Worm (Caenorhabditis elegans): ENCODE measurements around the gene fbxa-176.
A peak's percentile ranks its signal among the peaks of the same experiment; 100 is the strongest.

The fbxa-176 gene

DNA sequence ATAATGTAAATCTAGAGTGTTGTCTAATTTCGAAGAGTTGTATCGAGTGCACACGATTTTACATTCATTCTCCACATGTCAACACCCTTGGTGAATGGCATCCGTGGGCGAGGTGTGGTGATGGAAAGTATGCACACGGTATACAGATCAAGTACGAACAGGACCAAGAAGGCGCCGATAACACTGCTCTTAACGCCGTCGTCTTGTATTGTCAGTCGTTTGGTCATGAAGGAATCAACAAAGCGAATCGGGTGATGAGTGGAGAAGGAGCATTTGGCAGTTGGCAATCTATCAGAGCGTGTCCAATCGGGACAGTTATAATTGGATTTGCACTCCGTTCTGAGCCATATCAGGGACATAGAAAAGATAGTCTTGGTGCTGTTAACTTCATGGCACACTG is 16.3 kb upstream of the fbxa-176 start:
- TF ChIP-seq T22C8.4 (GFP tag; IDR thresholded peaks at IDR 0.05): no peak
- no peak for TF ChIP-seq ztf-29 (GFP tag; IDR thresholded peaks at IDR 0.05)
- TF ChIP-seq ztf-23 (GFP tag; IDR thresholded peaks at IDR 0.05): no peak
- no peak for TF ChIP-seq tab-1 (GFP tag; IDR thresholded peaks at IDR 0.05)
- TF ChIP-seq flt-1 (GFP tag; IDR thresholded peaks at IDR 0.05): no peak
- no peak for TF ChIP-seq ref-1 (GFP tag; conservative IDR thresholded peaks at IDR 0.05)
- TF ChIP-seq cog-1 (tag; optimal IDR thresholded peaks at IDR 0.05): no peak
- TF ChIP-seq klf-2 (GFP tag; conservative IDR thresholded peaks at IDR 0.05): no peak
- no peak for TF ChIP-seq med-1 (GFP tag; optimal IDR thresholded peaks at IDR 0.05; ENCODE audit: insufficient read depth)

DNA sequence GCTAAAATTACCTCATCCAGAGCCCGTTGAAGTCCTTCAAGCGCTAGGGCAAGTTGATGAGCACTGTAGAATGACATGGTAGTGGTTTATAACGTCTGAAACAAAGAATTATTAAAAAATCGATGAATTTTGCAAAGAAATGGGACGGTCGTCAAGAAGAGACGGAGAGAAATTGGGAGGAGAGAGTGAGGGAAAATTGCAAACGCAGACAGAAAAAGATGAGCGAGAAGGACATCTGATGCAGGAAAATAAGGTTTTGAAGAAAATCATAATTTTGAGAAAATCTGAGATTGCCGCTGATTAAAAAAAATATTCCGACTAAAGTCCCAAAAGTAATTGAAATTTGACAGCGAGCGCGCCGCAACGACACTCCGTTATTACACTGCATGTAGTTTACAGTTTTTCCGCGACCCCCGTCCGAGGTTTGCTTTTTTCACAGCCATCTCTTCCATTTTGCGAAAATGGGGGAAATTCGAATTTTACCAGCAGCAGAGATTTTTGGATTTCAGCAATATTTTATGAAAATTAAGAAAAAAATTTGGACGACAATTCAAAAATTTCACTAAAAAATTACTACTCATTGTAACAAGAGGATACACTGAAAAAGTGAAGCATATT is 11.1 kb upstream of the fbxa-176 start, which contains the start of gene C18D4.6:
TSS of gene C18D4.6 (minus strand) at position 97 of the 618 bp plus-strand sequence.
- TF ChIP-seq tab-1 (GFP tag; IDR thresholded peaks at IDR 0.05): no peak
- no peak for TF ChIP-seq ztf-23 (GFP tag; IDR thresholded peaks at IDR 0.05)
- no peak for TF ChIP-seq med-1 (GFP tag; optimal IDR thresholded peaks at IDR 0.05; ENCODE audit: insufficient read depth)
- no peak for TF ChIP-seq cog-1 (tag; optimal IDR thresholded peaks at IDR 0.05)
- no peak for TF ChIP-seq T22C8.4 (GFP tag; IDR thresholded peaks at IDR 0.05)
- TF ChIP-seq flt-1 (GFP tag; IDR thresholded peaks at IDR 0.05): no peak

ce11 chrV:17539289-17539688 is 10.2 kb upstream of the fbxa-176 start:
- TF ChIP-seq med-1 (GFP tag; optimal IDR thresholded peaks at IDR 0.05; ENCODE audit: insufficient read depth) (no peak), tab-1 (GFP tag; IDR thresholded peaks at IDR 0.05) (no peak), ztf-23 (GFP tag; IDR thresholded peaks at IDR 0.05) (no peak), ref-1 (GFP tag; conservative IDR thresholded peaks at IDR 0.05) (no peak), flt-1 (GFP tag; IDR thresholded peaks at IDR 0.05) (no peak), ztf-29 (GFP tag; IDR thresholded peaks at IDR 0.05) (no peak), T22C8.4 (GFP tag; IDR thresholded peaks at IDR 0.05) (no peak), cog-1 (tag; optimal IDR thresholded peaks at IDR 0.05) (no peak), klf-2 (GFP tag; conservative IDR thresholded peaks at IDR 0.05) (no peak)

DNA sequence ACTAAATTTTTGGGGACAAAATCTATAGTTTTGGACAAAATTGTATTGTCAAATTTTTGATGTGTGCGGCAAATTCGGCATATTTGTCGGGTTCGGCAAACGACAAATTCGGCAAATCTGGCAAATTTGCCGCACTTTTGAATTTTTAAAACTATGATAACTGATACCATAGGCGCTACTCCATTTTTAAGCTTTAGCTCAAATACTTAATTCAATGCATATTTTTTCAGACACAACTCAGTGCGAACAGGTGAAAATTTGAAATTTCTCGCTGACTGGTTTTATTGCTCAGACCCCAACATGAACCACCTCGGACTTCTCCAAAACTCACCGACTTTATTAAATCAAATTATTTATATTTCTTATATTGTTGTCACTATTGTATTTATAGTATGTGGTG is 9.2 kb upstream of the fbxa-176 start, which contains the start of gene srz-25:
TSS of gene srz-25 (plus strand) at position 301 of the 400 bp plus-strand sequence.
- no peak for TF ChIP-seq ztf-29 (GFP tag; IDR thresholded peaks at IDR 0.05)
- TF ChIP-seq T22C8.4 (GFP tag; IDR thresholded peaks at IDR 0.05): no peak
- no peak for TF ChIP-seq cog-1 (tag; optimal IDR thresholded peaks at IDR 0.05)
- TF ChIP-seq ref-1 (GFP tag; conservative IDR thresholded peaks at IDR 0.05): no peak
- no peak for TF ChIP-seq flt-1 (GFP tag; IDR thresholded peaks at IDR 0.05)
- no peak for TF ChIP-seq klf-2 (GFP tag; conservative IDR thresholded peaks at IDR 0.05)
- TF ChIP-seq tab-1 (GFP tag; IDR thresholded peaks at IDR 0.05): no peak
- TF ChIP-seq ztf-23 (GFP tag; IDR thresholded peaks at IDR 0.05): no peak
- no peak for TF ChIP-seq med-1 (GFP tag; optimal IDR thresholded peaks at IDR 0.05; ENCODE audit: insufficient read depth)

DNA sequence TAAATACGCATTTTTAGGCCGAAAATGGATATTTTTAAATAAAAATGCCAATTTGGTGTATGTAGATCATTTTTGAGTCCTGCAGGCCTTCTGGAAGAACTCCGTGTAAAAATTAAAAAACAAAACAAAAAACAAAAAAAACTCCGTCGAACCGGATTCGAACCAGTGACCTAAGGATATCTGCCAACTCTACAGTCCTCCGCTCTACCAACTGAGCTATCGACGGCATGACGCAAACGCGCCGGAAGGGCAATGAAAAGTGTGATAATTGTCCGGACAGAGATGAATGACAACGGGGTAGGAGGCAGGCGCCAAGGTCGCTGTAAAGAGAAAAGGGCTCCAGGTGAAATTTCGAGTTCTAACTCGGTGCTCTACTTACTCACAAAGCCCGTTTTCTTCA is 7.2 kb upstream of the fbxa-176 start:
- TF ChIP-seq cog-1 (tag; optimal IDR thresholded peaks at IDR 0.05) (no peak), ztf-29 (GFP tag; IDR thresholded peaks at IDR 0.05) (no peak), ztf-23 (GFP tag; IDR thresholded peaks at IDR 0.05) (peak; percentile 53; the same call in 1 of the 2 replicates), T22C8.4 (GFP tag; IDR thresholded peaks at IDR 0.05) (no peak), flt-1 (GFP tag; IDR thresholded peaks at IDR 0.05) (peak; percentile 59; the same call in 1 of the 2 replicates), med-1 (GFP tag; optimal IDR thresholded peaks at IDR 0.05; ENCODE audit: insufficient read depth) (no peak), klf-2 (GFP tag; conservative IDR thresholded peaks at IDR 0.05) (peak; percentile 57), ref-1 (GFP tag; conservative IDR thresholded peaks at IDR 0.05) (no peak), tab-1 (GFP tag; IDR thresholded peaks at IDR 0.05) (0 out of 2 replicates have a peak, but pooled peaks have one; percentile 65)

DNA sequence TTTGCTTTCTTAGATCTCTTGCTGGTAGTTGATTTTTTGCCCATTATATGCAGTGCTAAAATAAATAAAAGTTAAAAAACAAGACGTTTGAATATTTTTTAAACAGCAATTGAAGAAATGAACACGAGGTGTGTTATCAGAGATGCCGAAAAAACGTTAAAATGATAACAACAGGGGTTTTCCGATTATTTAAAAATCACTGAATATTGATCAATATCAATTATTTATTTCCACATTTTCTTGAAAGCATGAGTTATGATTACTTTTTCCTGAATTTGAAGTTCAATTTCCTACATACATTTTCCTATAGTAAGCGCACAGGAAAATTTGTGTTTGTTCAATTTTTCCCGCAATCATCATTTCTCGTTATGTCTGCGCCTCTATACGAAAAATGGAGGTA is 2.5 kb upstream of the fbxa-176 start:
- TF ChIP-seq ztf-29 (GFP tag; IDR thresholded peaks at IDR 0.05): no peak
- TF ChIP-seq klf-2 (GFP tag; conservative IDR thresholded peaks at IDR 0.05): no peak
- TF ChIP-seq ref-1 (GFP tag; conservative IDR thresholded peaks at IDR 0.05): no peak
- no peak for TF ChIP-seq T22C8.4 (GFP tag; IDR thresholded peaks at IDR 0.05)
- TF ChIP-seq flt-1 (GFP tag; IDR thresholded peaks at IDR 0.05): no peak
- no peak for TF ChIP-seq med-1 (GFP tag; optimal IDR thresholded peaks at IDR 0.05; ENCODE audit: insufficient read depth)
- no peak for TF ChIP-seq cog-1 (tag; optimal IDR thresholded peaks at IDR 0.05)
- TF ChIP-seq tab-1 (GFP tag; IDR thresholded peaks at IDR 0.05): no peak
- no peak for TF ChIP-seq ztf-23 (GFP tag; IDR thresholded peaks at IDR 0.05)

DNA sequence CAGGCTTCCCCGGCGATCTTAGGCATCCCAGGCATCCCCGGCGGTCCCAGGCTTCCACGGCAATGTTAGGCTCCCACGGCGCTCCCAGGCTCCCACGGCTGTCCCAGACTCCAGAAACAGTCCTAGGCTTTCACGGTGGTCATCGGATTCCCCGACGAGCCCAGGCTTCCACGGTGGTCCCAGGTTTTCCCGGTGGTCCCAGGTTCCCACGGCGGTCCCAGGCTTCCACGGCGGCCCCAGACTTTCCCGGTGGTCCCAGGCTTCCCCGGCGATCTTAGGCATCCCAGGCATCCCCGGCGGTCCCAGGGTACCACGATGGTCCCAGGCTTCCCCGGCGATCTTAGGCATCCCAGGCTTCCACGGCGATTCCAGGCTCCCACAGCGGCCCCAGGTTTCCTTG is 840 bp upstream of the fbxa-176 start:
- TF ChIP-seq ztf-29 (GFP tag; IDR thresholded peaks at IDR 0.05) (no peak), cog-1 (tag; optimal IDR thresholded peaks at IDR 0.05) (no peak), ref-1 (GFP tag; conservative IDR thresholded peaks at IDR 0.05) (no peak), tab-1 (GFP tag; IDR thresholded peaks at IDR 0.05) (no peak), flt-1 (GFP tag; IDR thresholded peaks at IDR 0.05) (no peak), ztf-23 (GFP tag; IDR thresholded peaks at IDR 0.05) (no peak), T22C8.4 (GFP tag; IDR thresholded peaks at IDR 0.05) (no peak), med-1 (GFP tag; optimal IDR thresholded peaks at IDR 0.05; ENCODE audit: insufficient read depth) (no peak), klf-2 (GFP tag; conservative IDR thresholded peaks at IDR 0.05) (no peak)

DNA sequence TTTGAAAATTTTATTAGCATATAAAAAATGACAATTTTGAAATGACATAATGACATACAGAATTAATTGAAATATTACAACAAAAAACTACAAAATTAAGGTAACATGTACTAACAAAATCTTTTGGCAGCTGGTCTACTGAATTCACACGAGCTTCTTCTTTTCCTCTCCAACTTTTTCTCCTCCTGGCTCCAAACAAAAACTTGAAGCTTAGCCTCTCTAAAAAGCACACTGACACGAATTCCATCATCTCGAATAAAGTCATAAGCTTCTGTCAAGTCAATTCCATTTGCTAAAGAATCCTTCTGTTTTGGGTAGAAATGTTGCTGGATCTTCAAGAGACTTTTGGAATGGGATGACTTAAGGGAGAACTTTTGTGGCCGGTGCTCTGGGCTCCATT is 1.9 kb downstream of the fbxa-176 start:
- TF ChIP-seq T22C8.4 (GFP tag; IDR thresholded peaks at IDR 0.05) (no peak), cog-1 (tag; optimal IDR thresholded peaks at IDR 0.05) (no peak), flt-1 (GFP tag; IDR thresholded peaks at IDR 0.05) (no peak), tab-1 (GFP tag; IDR thresholded peaks at IDR 0.05) (no peak), ztf-29 (GFP tag; IDR thresholded peaks at IDR 0.05) (no peak), klf-2 (GFP tag; conservative IDR thresholded peaks at IDR 0.05) (no peak), ref-1 (GFP tag; conservative IDR thresholded peaks at IDR 0.05) (no peak), med-1 (GFP tag; optimal IDR thresholded peaks at IDR 0.05; ENCODE audit: insufficient read depth) (no peak), ztf-23 (GFP tag; IDR thresholded peaks at IDR 0.05) (no peak)

ce11 chrV:17552759-17553158 is 3.3 kb downstream of the fbxa-176 start, which contains the start of gene C38D9.8:
Gene C38D9.8 (minus strand): TSS chrV:17552859.
- TF ChIP-seq cog-1 (tag; optimal IDR thresholded peaks at IDR 0.05): no peak
- TF ChIP-seq flt-1 (GFP tag; IDR thresholded peaks at IDR 0.05): no peak
- no peak for TF ChIP-seq klf-2 (GFP tag; conservative IDR thresholded peaks at IDR 0.05)
- no peak for TF ChIP-seq tab-1 (GFP tag; IDR thresholded peaks at IDR 0.05)
- TF ChIP-seq med-1 (GFP tag; optimal IDR thresholded peaks at IDR 0.05; ENCODE audit: insufficient read depth): no peak
- no peak for TF ChIP-seq ztf-23 (GFP tag; IDR thresholded peaks at IDR 0.05)
- no peak for TF ChIP-seq ref-1 (GFP tag; conservative IDR thresholded peaks at IDR 0.05)
- no peak for TF ChIP-seq T22C8.4 (GFP tag; IDR thresholded peaks at IDR 0.05)
- TF ChIP-seq ztf-29 (GFP tag; IDR thresholded peaks at IDR 0.05): no peak

Measured in whole organism, midembryonic.